Fruit fly (Drosophila melanogaster) whole organism, embryonic: ENCODE data around the gene CG10132.

Source experiments
- Adf1 ChIP-seq: fragments of 200-800 bp; sonication (Bioruptor generic); IDR thresholded peaks from 2 replicates; pipeline ENCODE4 v1.3.6; 2022; ENCODE audit warnings: missing biosample characterization, missing genetic modification characterization
- Aef1 ChIP-seq: fragments of 200-800 bp; sonication (Bioruptor generic); IDR thresholded peaks from 3 replicates; pipeline ENCODE4 v1.3.6; 2022; ENCODE audit warnings: missing biosample characterization, missing genetic modification characterization
- CG10979 ChIP-seq: fragments of 200-800 bp; sonication (Bioruptor generic); optimal IDR thresholded peaks from 2 replicates; lab custom pipeline; 2018; ENCODE audit warnings: missing biosample characterization, mild to moderate bottlenecking, missing genetic modification characterization, moderate library complexity
- CG11398 ChIP-seq: fragments of 200-800 bp; sonication (Bioruptor generic); optimal IDR thresholded peaks from 2 replicates; lab custom pipeline; 2016; ENCODE audit warnings: missing biosample characterization, missing genetic modification characterization
- CG11695 ChIP-seq: fragments of 200-800 bp; sonication (Bioruptor generic); IDR thresholded peaks from 3 replicates; pipeline ENCODE4 v1.3.6; 2022; ENCODE audit warnings: missing biosample characterization, missing genetic modification characterization
- CG13775 ChIP-seq: fragments of 200-800 bp; sonication (Bioruptor generic); optimal IDR thresholded peaks from 3 replicates; lab custom pipeline; 2017; ENCODE audit warnings: missing biosample characterization, mild to moderate bottlenecking, missing genetic modification characterization
- CG14965 ChIP-seq: fragments of 200-800 bp; sonication (Bioruptor generic); optimal IDR thresholded peaks from 2 replicates; lab custom pipeline; 2016; ENCODE audit warnings: missing biosample characterization, missing genetic modification characterization, borderline replicate concordance
- CG1529 ChIP-seq: fragments of 200-800 bp; sonication (Bioruptor generic); optimal IDR thresholded peaks from 3 replicates; lab custom pipeline; 2018; ENCODE audit warnings: missing biosample characterization, missing genetic modification characterization
- CG16863 ChIP-seq: fragments of 200-800 bp; sonication (Bioruptor generic); optimal IDR thresholded peaks from 3 replicates; lab custom pipeline; 2016; ENCODE audit warnings: missing biosample characterization, missing genetic modification characterization
- CG17328 ChIP-seq: fragments of 200-800 bp; sonication (Bioruptor generic); IDR thresholded peaks from 2 replicates; pipeline ENCODE4 v1.3.6; 2022; ENCODE audit warnings: missing biosample characterization, missing genetic modification characterization
- CG18764 ChIP-seq: fragments of 200-800 bp; sonication (Bioruptor generic); optimal IDR thresholded peaks from 3 replicates; lab custom pipeline; 2016; ENCODE audit warnings: missing biosample characterization, missing genetic modification characterization
- CG3065 ChIP-seq: fragments of 200-800 bp; sonication (Bioruptor generic); optimal IDR thresholded peaks from 2 replicates; lab custom pipeline; 2016; ENCODE audit warnings: missing biosample characterization, missing genetic modification characterization
- CG34376 ChIP-seq: fragments of 200-800 bp; sonication (Bioruptor generic); optimal IDR thresholded peaks from 2 replicates; lab custom pipeline; 2018; ENCODE audit warnings: missing biosample characterization, mild to moderate bottlenecking, missing genetic modification characterization
- CG3726 ChIP-seq: fragments of 200-800 bp; sonication (Bioruptor generic); IDR thresholded peaks from 3 replicates; pipeline ENCODE4, ENCODE4 v1.3.6; 2022; ENCODE audit warnings: missing biosample characterization, missing genetic modification characterization
- CG3838 ChIP-seq: fragments of 200-800 bp; sonication (Bioruptor generic); optimal IDR thresholded peaks from 3 replicates; lab custom pipeline; 2016; ENCODE audit warnings: missing biosample characterization, missing genetic modification characterization
- CG4424 ChIP-seq: fragments of 200-800 bp; sonication (Bioruptor generic); optimal IDR thresholded peaks from 3 replicates; lab custom pipeline; 2016; ENCODE audit warnings: missing biosample characterization, missing genetic modification characterization
- CG4730 ChIP-seq: fragments of 200-800 bp; sonication (Bioruptor generic); IDR thresholded peaks from 2 replicates; pipeline ENCODE4 v1.3.6; 2022; ENCODE audit warnings: missing biosample characterization, missing genetic modification characterization
- CG8089 ChIP-seq: fragments of 200-800 bp; sonication (Bioruptor generic); optimal IDR thresholded peaks from 3 replicates; lab custom pipeline; 2016; ENCODE audit warnings: missing biosample characterization, missing genetic modification characterization
- CG8388 ChIP-seq: fragments of 200-800 bp; sonication (Bioruptor generic); optimal IDR thresholded peaks from 2 replicates; lab custom pipeline; 2019; ENCODE audit warnings: missing biosample characterization, mild to moderate bottlenecking, missing genetic modification characterization, moderate library complexity
- Deaf1 ChIP-seq: fragments of 200-800 bp; optimal IDR thresholded peaks from 3 replicates; lab custom pipeline; 2019; ENCODE audit warnings: missing biosample characterization, mild to moderate bottlenecking, missing genetic modification characterization, moderate library complexity
- Dll ChIP-seq: fragments of 200-800 bp; sonication (Bioruptor generic); IDR thresholded peaks from 4 replicates; pipeline ENCODE4 v1.3.6; 2022; ENCODE audit warnings: missing biosample characterization, missing genetic modification characterization; ENCODE audit not compliant: partially characterized antibody
- Doc2 ChIP-seq: fragments of 200-800 bp; sonication (Bioruptor generic); IDR thresholded peaks from 2 replicates; pipeline ENCODE4 v1.3.6; 2022; ENCODE audit warnings: missing biosample characterization, missing genetic modification characterization
- Fer2 ChIP-seq: fragments of 200-800 bp; sonication (Bioruptor generic); optimal IDR thresholded peaks from 2 replicates; lab custom pipeline; 2018; ENCODE audit warnings: missing biosample characterization, mild to moderate bottlenecking, missing genetic modification characterization, moderate library complexity
- Nf-YA ChIP-seq: fragments of 200-800 bp; sonication (Bioruptor generic); IDR thresholded peaks from 2 replicates; pipeline ENCODE4 v1.3.6; 2022; ENCODE audit warnings: missing biosample characterization, missing genetic modification characterization
- Ssrp ChIP-seq: fragments of 200-800 bp; sonication (Bioruptor generic); optimal IDR thresholded peaks from 2 replicates; lab custom pipeline; 2018; ENCODE audit warnings: missing biosample characterization, mild to moderate bottlenecking, missing genetic modification characterization, moderate library complexity
- Tbp ChIP-seq: fragments of >200 bp; optimal IDR thresholded peaks from 2 replicates; lab custom pipeline; 2018; ENCODE audit warnings: missing biosample characterization, missing genetic modification characterization
- al ChIP-seq: fragments of 200-800 bp; sonication (Bioruptor generic); IDR thresholded peaks from 2 replicates; pipeline ENCODE4 v1.3.6; 2022; ENCODE audit warnings: missing biosample characterization, missing genetic modification characterization
- br ChIP-seq: fragments of >200 bp; optimal IDR thresholded peaks from 2 replicates; lab custom pipeline; 2017
- btn ChIP-seq: fragments of 200-800 bp; sonication (Bioruptor generic); optimal IDR thresholded peaks from 2 replicates; lab custom pipeline; 2016; ENCODE audit warnings: missing biosample characterization, missing genetic modification characterization
- dan ChIP-seq: fragments of 200-800 bp; sonication (Bioruptor generic); IDR thresholded peaks from 2 replicates; pipeline ENCODE4 v1.3.6; 2022; ENCODE audit warnings: missing biosample characterization, missing genetic modification characterization
- dimm ChIP-seq: fragments of 200-800 bp; sonication (Bioruptor generic); IDR thresholded peaks from 2 replicates; pipeline ENCODE4 v1.3.6; 2022; ENCODE audit warnings: missing biosample characterization, missing genetic modification characterization
- dmrt11E ChIP-seq: fragments of 200-800 bp; sonication (Bioruptor generic); optimal IDR thresholded peaks from 3 replicates; lab custom pipeline; 2018; ENCODE audit warnings: missing biosample characterization, mild to moderate bottlenecking, missing genetic modification characterization, moderate library complexity
- dmrt99B ChIP-seq: fragments of 200-800 bp; sonication (Bioruptor generic); optimal IDR thresholded peaks from 2 replicates; lab custom pipeline; 2018; ENCODE audit warnings: missing biosample characterization, mild to moderate bottlenecking, missing genetic modification characterization, moderate library complexity
- fd102C ChIP-seq: fragments of 200-800 bp; sonication (Bioruptor generic); optimal IDR thresholded peaks from 2 replicates; lab custom pipeline; 2018; ENCODE audit warnings: missing biosample characterization, mild to moderate bottlenecking, missing genetic modification characterization, moderate library complexity
- fru ChIP-seq: fragments of >200 bp; optimal IDR thresholded peaks from 2 replicates; lab custom pipeline; 2017
- fu2 ChIP-seq: fragments of 200-800 bp; sonication (Bioruptor generic); optimal IDR thresholded peaks from 2 replicates; lab custom pipeline; 2016; ENCODE audit warnings: missing biosample characterization, missing genetic modification characterization
- gfzf ChIP-seq: fragments of 200-800 bp; sonication (Bioruptor generic); optimal IDR thresholded peaks from 2 replicates; lab custom pipeline; 2016; ENCODE audit warnings: missing biosample characterization, mild to moderate bottlenecking, missing genetic modification characterization, moderate library complexity
- gsb ChIP-seq: fragments of 200-800 bp; sonication (Bioruptor generic); IDR thresholded peaks from 2 replicates; pipeline ENCODE4 v1.3.6; 2022; ENCODE audit warnings: missing biosample characterization, missing genetic modification characterization
- hb ChIP-seq: fragments of 200-800 bp; sonication (Bioruptor generic); IDR thresholded peaks from 3 replicates; pipeline ENCODE4 v1.3.6; 2022; ENCODE audit warnings: missing biosample characterization, missing genetic modification characterization; ENCODE audit not compliant: partially characterized antibody
- klu ChIP-seq: fragments of 200-800 bp; sonication (Bioruptor generic); IDR thresholded peaks from 2 replicates; pipeline ENCODE4 v1.3.6; 2022; ENCODE audit warnings: missing biosample characterization, missing genetic modification characterization
- kni ChIP-seq: fragments of 200-800 bp; sonication (Bioruptor generic); optimal IDR thresholded peaks from 3 replicates; lab custom pipeline; 2017; ENCODE audit warnings: mild to moderate bottlenecking, missing biosample characterization, missing genetic modification reagents, missing genetic modification characterization
- nerfin-1 ChIP-seq: fragments of 200-800 bp; sonication (Bioruptor generic); optimal IDR thresholded peaks from 3 replicates; lab custom pipeline; 2019; ENCODE audit warnings: missing biosample characterization, mild to moderate bottlenecking, missing genetic modification characterization, moderate library complexity
- onecut ChIP-seq: fragments of 200-800 bp; sonication (Bioruptor generic); IDR thresholded peaks from 2 replicates; pipeline ENCODE4 v1.3.6; 2022; ENCODE audit warnings: missing biosample characterization, missing genetic modification characterization
- peb ChIP-seq: fragments of 200-800 bp; sonication (Bioruptor generic); IDR thresholded peaks from 2 replicates; pipeline ENCODE4 v1.3.6; 2022; ENCODE audit warnings: missing biosample characterization, missing genetic modification characterization
- rib ChIP-seq: fragments of 200-800 bp; sonication (Bioruptor generic); IDR thresholded peaks from 2 replicates; pipeline ENCODE4 v1.3.6; 2022; ENCODE audit warnings: missing biosample characterization, missing genetic modification characterization
- sim ChIP-seq: fragments of 200-800 bp; sonication (Bioruptor generic); IDR thresholded peaks from 2 replicates; pipeline ENCODE4 v1.3.6; 2022; ENCODE audit warnings: missing biosample characterization, missing genetic modification characterization
- sob ChIP-seq: fragments of 200-800 bp; sonication (Bioruptor generic); IDR thresholded peaks from 2 replicates; pipeline ENCODE4 v1.3.6; 2022; ENCODE audit warnings: missing biosample characterization, missing genetic modification characterization
- sr ChIP-seq: fragments of 200-800 bp; sonication (Bioruptor generic); IDR thresholded peaks from 3 replicates; pipeline ENCODE4 v1.3.6; 2022; ENCODE audit warnings: missing biosample characterization, missing genetic modification characterization
- sug ChIP-seq: fragments of 200-800 bp; optimal IDR thresholded peaks from 2 replicates; lab custom pipeline; 2019; ENCODE audit warnings: missing biosample characterization, mild to moderate bottlenecking, missing genetic modification characterization, moderate library complexity
- tgo ChIP-seq: fragments of 200-800 bp; sonication (Bioruptor generic); IDR thresholded peaks from 3 replicates; pipeline ENCODE4 v1.3.6; 2022; ENCODE audit warnings: missing biosample characterization, missing genetic modification characterization
- tio ChIP-seq: fragments of 200-800 bp; sonication (Bioruptor generic); optimal IDR thresholded peaks from 2 replicates; lab custom pipeline; 2017; ENCODE audit warnings: missing biosample characterization, missing genetic modification characterization, inconsistent platforms
- trem ChIP-seq: fragments of 200-800 bp; optimal IDR thresholded peaks from 3 replicates; lab custom pipeline; 2019; ENCODE audit warnings: missing biosample characterization, mild to moderate bottlenecking, missing genetic modification characterization, moderate library complexity

The CG10132 gene

DNA sequence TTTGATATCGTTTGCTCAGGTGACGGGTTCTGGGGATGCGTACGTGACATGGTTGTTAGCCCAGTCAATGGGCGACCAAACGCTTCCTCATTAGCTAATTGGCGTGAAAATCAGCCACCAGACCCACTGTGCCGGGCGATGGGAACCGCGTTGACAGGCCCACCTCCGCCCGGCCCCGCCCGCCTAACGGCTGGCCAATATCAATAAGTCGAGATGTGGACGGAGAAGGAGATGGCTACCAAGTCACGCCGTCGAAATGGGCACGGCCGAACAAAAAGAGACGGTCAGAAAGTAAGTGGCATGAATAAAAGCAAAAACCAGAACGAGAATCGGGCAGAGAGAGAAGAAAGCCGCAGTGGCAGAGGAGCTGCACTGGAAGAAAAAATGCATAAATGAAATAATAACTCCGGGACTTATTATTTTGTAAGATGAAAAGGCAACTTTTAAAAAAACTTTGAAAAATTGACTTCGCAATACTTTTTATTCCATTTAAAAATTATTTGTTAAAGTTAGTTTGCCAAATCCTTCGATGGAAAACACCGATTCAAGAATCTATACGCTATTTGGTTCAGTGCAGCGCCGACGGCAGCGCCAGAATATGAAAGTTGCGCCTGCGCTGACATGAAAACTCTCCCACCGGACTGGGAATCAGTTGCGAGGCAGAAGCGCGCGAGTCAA is 19.3 kb downstream of the CG10132 start, which contains the start of gene CG13082 (continued):
- TF ChIP-seq br (lab: Kevin White, UChicago) (no peak), CG8388 (GFP tag; lab: Kevin White, UChicago) (peak; percentile 69), CG3065 (GFP tag; lab: Kevin White, UChicago) (no peak), CG10979 (tag; lab: Kevin White, UChicago) (peak; percentile 85), sr (GFP tag; lab: Robert Waterston, UW) (no peak), Adf1 (no peak), kni (GFP tag; lab: Kevin White, UChicago) (peak; percentile 73), btn (GFP tag; lab: Kevin White, UChicago) (peak; percentile 42), CG8089 (no peak), gsb (no peak), CG34376 (GFP tag; lab: Kevin White, UChicago) (no peak), CG11695 (GFP tag; lab: Robert Waterston, UW) (no peak), nerfin-1 (tag; lab: Kevin White, UChicago) (peak; percentile 48), Deaf1 (no peak), Tbp (no peak), CG16863 (peak; percentile 54), CG3726 (GFP tag; lab: Robert Waterston, UW) (no peak), gfzf (GFP tag; lab: Kevin White, UChicago) (no peak), sug (tag; lab: Kevin White, UChicago) (no peak), fd102C (GFP tag; lab: Kevin White, UChicago) (no peak), CG4424 (GFP tag; lab: Kevin White, UChicago) (peak; percentile 75), CG17328 (GFP tag; lab: Robert Waterston, UW) (peak; percentile 45), Fer2 (tag; lab: Kevin White, UChicago) (no peak), tio (GFP tag; lab: Kevin White, UChicago) (peak; percentile 19), klu (GFP tag; lab: Robert Waterston, UW) (no peak), Dll (GFP tag; lab: Robert Waterston, UW) (no peak), Doc2 (GFP tag; lab: Robert Waterston, UW) (no peak), al (GFP tag; lab: Robert Waterston, UW) (no peak), Nf-YA (GFP tag; lab: Robert Waterston, UW) (no peak), trem (tag; lab: Kevin White, UChicago) (peak; percentile 56), CG14965 (no peak), dmrt99B (tag; lab: Kevin White, UChicago) (peak; percentile 54), hb (GFP tag; lab: Robert Waterston, UW) (no peak), dmrt11E (tag; lab: Kevin White, UChicago) (peak; percentile 74), onecut (peak; percentile 13; the same call in 1 of the 2 replicates), fu2 (GFP tag; lab: Kevin White, UChicago) (no peak), fru (lab: Kevin White, UChicago) (no peak), CG13775 (GFP tag; lab: Kevin White, UChicago) (peak; percentile 54), tgo (GFP tag; lab: Robert Waterston, UW) (peak; percentile 35; the same call in 1 of the 3 replicates), dimm (no peak), CG4730 (GFP tag; lab: Robert Waterston, UW) (no peak), CG1529 (GFP tag; lab: Kevin White, UChicago) (peak; percentile 49), CG3838 (GFP tag; lab: Kevin White, UChicago) (no peak), sob (no peak), Aef1 (GFP tag; lab: Robert Waterston, UW) (no peak), sim (peak; percentile 4; the same call in 1 of the 2 replicates), CG11398 (no peak), peb (0 out of 2 replicates have a peak, but pooled peaks have one; percentile 38), CG18764 (no peak), rib (GFP tag; lab: Robert Waterston, UW) (no peak), dan (GFP tag; lab: Robert Waterston, UW) (no peak), Ssrp (tag; lab: Kevin White, UChicago) (peak; percentile 35)
